Worm (Caenorhabditis elegans) whole organism, young adult: ENCODE data around the gene K08H2.5.

Source experiments
- F33H1.4 ChIP-seq: fragments of 200-800 bp; sonication (Bioruptor generic); IDR thresholded peaks from 2 replicates; pipeline ENCODE4 v1.3.6; 2022; ENCODE audit warnings: missing genetic modification reagents, missing genetic modification characterization, missing compliant biosample characterization
- Y56A3A.18 ChIP-seq: fragments of 200-800 bp; sonication (Bioruptor generic); IDR thresholded peaks from 2 replicates; pipeline ENCODE4 v1.3.6; 2022; ENCODE audit warnings: missing genetic modification reagents, missing genetic modification characterization, missing compliant biosample characterization
- ZK185.1 ChIP-seq: sonication (generic microtip); optimal IDR thresholded peaks from 2 replicates; lab custom pipeline; 2016; ENCODE audit warnings: mild to moderate bottlenecking, missing genetic modification characterization, missing compliant biosample characterization; ENCODE audit not compliant: poor library complexity, severe bottlenecking
- akir-1 ChIP-seq: fragments of 200-800 bp; sonication (Bioruptor generic); optimal IDR thresholded peaks from 2 replicates; lab custom pipeline; 2018; ENCODE audit warnings: mild to moderate bottlenecking, missing genetic modification characterization, moderate library complexity, missing compliant biosample characterization
- efl-1 ChIP-seq: fragments of 150-350 bp; optimal IDR thresholded peaks from 2 replicates; lab custom pipeline; 2014; ENCODE audit warnings: missing biosample characterization, missing genetic modification reagents, missing genetic modification characterization
- hsf-1 ChIP-seq: fragments of 200-800 bp; sonication (Bioruptor generic); IDR thresholded peaks from 2 replicates; pipeline ENCODE4 v1.3.6; 2022; ENCODE audit warnings: missing genetic modification reagents, missing genetic modification characterization, missing compliant biosample characterization
- madf-8 ChIP-seq: fragments of 200-800 bp; sonication (Bioruptor generic); conservative IDR thresholded peaks from 2 replicates; pipeline ENCODE4 v1.3.6; 2022; ENCODE audit warnings: missing genetic modification reagents, missing genetic modification characterization, missing compliant biosample characterization
- nhr-90 ChIP-seq: sonication (generic microtip); optimal IDR thresholded peaks from 2 replicates; lab custom pipeline; 2016; ENCODE audit warnings: missing genotype, mild to moderate bottlenecking, missing genetic modification characterization, missing compliant biosample characterization
- snpc-4 ChIP-seq, 5 experiments: fragments of 150-350 bp in 1 of 5; sonication (generic microtip) in 4 of 5; optimal IDR thresholded peaks; 2 replicates each; lab custom pipeline; 2014 to 2018; ENCODE audit warnings: missing genetic modification characterization in 5 of 5, missing biosample characterization in 3 of 5, antibody characterized with exemption in 2 of 5, mild to moderate bottlenecking in 2 of 5, missing compliant biosample characterization in 2 of 5, missing genotype in 2 of 5, moderate library complexity in 2 of 5, missing genetic modification reagents in 1 of 5

ce11 chrX:13257577-13257976 lies 15.4 kb upstream of the K08H2.5 start, which contains the start of gene K08H2.10:
- TF ChIP-seq akir-1 (no peak), madf-8 (GFP tag; lab: Robert Waterston, UW) (no peak), efl-1 (GFP tag; lab: Kevin White, UChicago) (no peak), nhr-90 (tag; lab: Kevin White, UChicago) (no peak), hsf-1 (no peak), ZK185.1 (tag; lab: Kevin White, UChicago) (no peak), snpc-4 (GFP tag; optimal IDR thresholded peaks at IDR 0.05; lab: Kevin White, UChicago) (no peak), snpc-4 (tag; optimal IDR thresholded peaks at IDR 0.05; lab: Kevin White, UChicago) (no peak), F33H1.4 (no peak), Y56A3A.18 (no peak)
